Fruit fly (Drosophila melanogaster) whole organism, wandering third instar larva: Measurements from ENCODE around the gene CG8461.
A peak's percentile ranks its signal among the peaks of the same experiment; 100 is the strongest.

Experiments used
- Abd-B ChIP-seq: fragments of >200 bp; optimal IDR thresholded peaks from 2 replicates; lab custom pipeline; 2017; ENCODE audit warnings: missing biosample characterization, missing genetic modification characterization
- CG32264 ChIP-seq: fragments of 200-800 bp; sonication (Bioruptor generic); optimal IDR thresholded peaks from 2 replicates; lab custom pipeline; 2016; ENCODE audit warnings: missing biosample characterization, missing genetic modification characterization
- CG9705 ChIP-seq: fragments of 200-800 bp; sonication (Bioruptor generic); optimal IDR thresholded peaks from 2 replicates; lab custom pipeline; 2018; ENCODE audit warnings: missing biosample characterization, mild to moderate bottlenecking, missing genetic modification characterization
- CrebA ChIP-seq: fragments of 200-800 bp; sonication (Bioruptor generic); optimal IDR thresholded peaks from 2 replicates; lab custom pipeline; 2016; ENCODE audit warnings: missing biosample characterization, mild to moderate bottlenecking, missing genetic modification characterization, borderline replicate concordance
- Dfd ChIP-seq: fragments of >200 bp; optimal IDR thresholded peaks from 2 replicates; lab custom pipeline; 2017; ENCODE audit warnings: missing biosample characterization, missing genetic modification characterization
- Dif ChIP-seq: fragments of 200-275, 200-300 bp; sonication (Bioruptor generic); optimal IDR thresholded peaks from 2 replicates; lab custom pipeline; 2018; ENCODE audit warnings: missing biosample characterization, missing genetic modification characterization; ENCODE audit not compliant: partially characterized antibody
- GATAd ChIP-seq: sonication (Bioruptor generic); optimal IDR thresholded peaks from 2 replicates; lab custom pipeline; 2016; ENCODE audit warnings: missing biosample characterization, missing genetic modification characterization
- HLH106 ChIP-seq: fragments of 200-800 bp; optimal IDR thresholded peaks from 3 replicates; lab custom pipeline; 2019; ENCODE audit warnings: missing biosample characterization, mild to moderate bottlenecking, missing genetic modification characterization, moderate library complexity
- Hnf4 ChIP-seq: fragments of 200-800 bp; sonication (Bioruptor generic); optimal IDR thresholded peaks from 2 replicates; lab custom pipeline; 2016; ENCODE audit warnings: missing biosample characterization, mild to moderate bottlenecking, missing genetic modification characterization
- Hr78 ChIP-seq: fragments of >200 bp; optimal IDR thresholded peaks from 2 replicates; lab custom pipeline; 2017; ENCODE audit warnings: missing biosample characterization, missing genetic modification characterization
- Hr83 ChIP-seq: fragments of 200-300 bp; sonication (Bioruptor generic); optimal IDR thresholded peaks from 2 replicates; lab custom pipeline; 2016; ENCODE audit warnings: missing biosample characterization, mild to moderate bottlenecking, missing genetic modification characterization, moderate library complexity; ENCODE audit not compliant: poor library complexity, severe bottlenecking
- Jra ChIP-seq: sonication (Bioruptor generic); optimal IDR thresholded peaks from 2 replicates; lab custom pipeline; 2016; ENCODE audit warnings: missing biosample characterization, missing genetic modification characterization
- Mio ChIP-seq: sonication (Bioruptor generic); optimal IDR thresholded peaks from 2 replicates; lab custom pipeline; 2016; ENCODE audit warnings: missing biosample characterization, missing genetic modification characterization
- Myc ChIP-seq: fragments of >200 bp; optimal IDR thresholded peaks from 2 replicates; lab custom pipeline; 2017
- N ChIP-seq: fragments of >200 bp; optimal IDR thresholded peaks from 2 replicates; lab custom pipeline; 2018; ENCODE audit warnings: missing biosample characterization, missing external identifiers, missing genetic modification characterization
- OdsH ChIP-seq: fragments of 200-800 bp; sonication (Bioruptor generic); optimal IDR thresholded peaks from 2 replicates; lab custom pipeline; 2016; ENCODE audit warnings: missing biosample characterization, mild to moderate bottlenecking, missing genetic modification characterization
- Rel ChIP-seq, 2 experiments: fragments of 200-800 bp; sonication (Bioruptor generic) in 1 of 2; optimal IDR thresholded peaks; 2 replicates in 1 of 2; 3 replicates in 1 of 2; lab custom pipeline; 2016 to 2019; ENCODE audit warnings: mild to moderate bottlenecking in 2 of 2, missing biosample characterization in 2 of 2, missing genetic modification characterization in 2 of 2, moderate library complexity in 1 of 2
- Sp1 ChIP-seq: fragments of 200-800 bp; sonication (Bioruptor generic); optimal IDR thresholded peaks from 3 replicates; lab custom pipeline; 2019; ENCODE audit warnings: missing biosample characterization, mild to moderate bottlenecking, missing genetic modification characterization, moderate library complexity
- Vsx2 ChIP-seq: fragments of 200-300, 225-300 bp; sonication (Bioruptor generic); optimal IDR thresholded peaks from 2 replicates; lab custom pipeline; 2018; ENCODE audit warnings: missing biosample characterization, missing genetic modification characterization; ENCODE audit not compliant: partially characterized antibody
- br ChIP-seq: fragments of 200-800 bp; sonication (Bioruptor generic); optimal IDR thresholded peaks from 2 replicates; lab custom pipeline; 2016; ENCODE audit warnings: missing biosample characterization, missing genetic modification characterization
- brk ChIP-seq: fragments of 200-800 bp; sonication (Bioruptor generic); optimal IDR thresholded peaks from 2 replicates; lab custom pipeline; 2016; ENCODE audit warnings: missing biosample characterization, mild to moderate bottlenecking, missing genetic modification characterization
- dl ChIP-seq, 2 experiments: fragments of 175-275, 200-275 bp in 1 of 2; fragments of 200-275 bp in 1 of 2; sonication (Bioruptor generic); optimal IDR thresholded peaks; lab custom pipeline; 2018; ENCODE audit warnings: mild to moderate bottlenecking in 2 of 2, missing biosample characterization in 2 of 2, missing genetic modification characterization in 2 of 2, moderate library complexity in 2 of 2; ENCODE audit not compliant: partially characterized antibody in 2 of 2, insufficient read depth in 1 of 2
- dmrt93B ChIP-seq: fragments of 200-800 bp; sonication (Bioruptor generic); optimal IDR thresholded peaks from 2 replicates; lab custom pipeline; 2018; ENCODE audit warnings: missing biosample characterization, mild to moderate bottlenecking, missing genetic modification characterization
- dsf ChIP-seq: sonication (Bioruptor generic); optimal IDR thresholded peaks from 2 replicates; lab custom pipeline; 2016; ENCODE audit warnings: missing biosample characterization, missing genetic modification characterization, borderline replicate concordance
- ey ChIP-seq: fragments of 200-800 bp; sonication (Bioruptor generic); optimal IDR thresholded peaks from 2 replicates; lab custom pipeline; 2016; ENCODE audit warnings: missing biosample characterization, missing genetic modification characterization
- foxo ChIP-seq, 2 experiments: fragments of 200-800 bp; sonication (Bioruptor generic); optimal IDR thresholded peaks; 2 replicates in 1 of 2; 3 replicates in 1 of 2; lab custom pipeline; 2016 to 2017; ENCODE audit warnings: missing biosample characterization in 2 of 2, missing genetic modification characterization in 2 of 2
- fru ChIP-seq: fragments of 200-800 bp; sonication (Bioruptor generic); optimal IDR thresholded peaks from 3 replicates; lab custom pipeline; 2016; ENCODE audit warnings: missing biosample characterization, mild to moderate bottlenecking, missing genetic modification characterization
- h ChIP-seq: fragments of 200-800 bp; sonication (Bioruptor generic); optimal IDR thresholded peaks from 3 replicates; lab custom pipeline; 2016; ENCODE audit warnings: missing biosample characterization, mild to moderate bottlenecking, missing genetic modification characterization
- jim ChIP-seq: fragments of 175-275, 200-325 bp; sonication (Bioruptor generic); optimal IDR thresholded peaks from 2 replicates; lab custom pipeline; 2016; ENCODE audit warnings: missing biosample characterization, mild to moderate bottlenecking, missing genetic modification characterization
- lola ChIP-seq: fragments of >200 bp; optimal IDR thresholded peaks from 2 replicates; lab custom pipeline; 2017; ENCODE audit warnings: missing biosample characterization, missing genetic modification characterization
- pan ChIP-seq: fragments of >200 bp; optimal IDR thresholded peaks from 2 replicates; lab custom pipeline; 2017
- psq ChIP-seq: fragments of 200-800 bp; sonication (Bioruptor generic); optimal IDR thresholded peaks from 3 replicates; lab custom pipeline; 2017; ENCODE audit warnings: missing biosample characterization, mild to moderate bottlenecking, missing genetic modification characterization, moderate library complexity
- rgr ChIP-seq: fragments of 200-800 bp; sonication (Bioruptor generic); optimal IDR thresholded peaks from 3 replicates; lab custom pipeline; 2016; ENCODE audit warnings: missing biosample characterization, mild to moderate bottlenecking, missing genetic modification characterization
- sage ChIP-seq: fragments of 200-800 bp; sonication (Bioruptor generic); optimal IDR thresholded peaks from 2 replicates; lab custom pipeline; 2016; ENCODE audit warnings: missing biosample characterization, mild to moderate bottlenecking, missing genetic modification characterization
- sv ChIP-seq: fragments of 200-800 bp; sonication (Bioruptor generic); optimal IDR thresholded peaks from 3 replicates; lab custom pipeline; 2016; ENCODE audit warnings: missing biosample characterization, missing genetic modification characterization
- tai ChIP-seq: sonication (Bioruptor generic); optimal IDR thresholded peaks from 2 replicates; lab custom pipeline; 2016; ENCODE audit warnings: missing biosample characterization, missing genetic modification characterization
- usp ChIP-seq: fragments of >200 bp; optimal IDR thresholded peaks from 2 replicates; lab custom pipeline; 2017; ENCODE audit warnings: missing biosample characterization, missing genetic modification characterization
- woc ChIP-seq: sonication (Bioruptor generic); optimal IDR thresholded peaks from 2 replicates; lab custom pipeline; 2016; ENCODE audit warnings: missing biosample characterization, mild to moderate bottlenecking, missing genetic modification characterization

Gene CG8461

dm6 chr3R:14471426-14471825 lies 42.0 kb downstream of the CG8461 start:
- TF ChIP-seq Rel (GFP tag; optimal IDR thresholded peaks at IDR 0.05; lab: Kevin White, UChicago) (no peak), Rel (tag; optimal IDR thresholded peaks at IDR 0.05; lab: Kevin White, UChicago) (no peak), CG9705 (GFP tag; lab: Kevin White, UChicago) (no peak), h (GFP tag; lab: Kevin White, UChicago) (no peak), Hr78 (GFP tag; lab: Kevin White, UChicago) (no peak), Myc (no peak), pan (no peak), Mio (GFP tag; lab: Kevin White, UChicago) (no peak), Sp1 (GFP tag; lab: Kevin White, UChicago) (no peak), CrebA (GFP tag; lab: Kevin White, UChicago) (no peak), Hr83 (GFP tag; lab: Kevin White, UChicago) (no peak), HLH106 (tag; lab: Kevin White, UChicago) (no peak), tai (GFP tag; lab: Kevin White, UChicago) (no peak), dmrt93B (GFP tag; lab: Kevin White, UChicago) (no peak), GATAd (GFP tag; lab: Kevin White, UChicago) (no peak)

- TF ChIP-seq Sp1 (GFP tag; lab: Kevin White, UChicago) (no peak), dmrt93B (GFP tag; lab: Kevin White, UChicago) (no peak), Jra (GFP tag; lab: Kevin White, UChicago) (no peak), CrebA (GFP tag; lab: Kevin White, UChicago) (no peak), Hr78 (GFP tag; lab: Kevin White, UChicago) (no peak), CG9705 (GFP tag; lab: Kevin White, UChicago) (no peak), tai (GFP tag; lab: Kevin White, UChicago) (no peak), rgr (peak; percentile 50), Myc (no peak), Vsx2 (no peak), Abd-B (GFP tag; lab: Kevin White, UChicago) (no peak), sv (GFP tag; lab: Kevin White, UChicago) (peak; percentile 16), br (no peak), dsf (no peak), N (GFP tag; lab: Kevin White, UChicago) (no peak), foxo (GFP tag; optimal IDR thresholded peaks at IDR 0.05; lab: Kevin White, UChicago) (peak in 1 of 2 experiments; percentile 36), Rel (GFP tag; optimal IDR thresholded peaks at IDR 0.05; lab: Kevin White, UChicago) (no peak), Rel (tag; optimal IDR thresholded peaks at IDR 0.05; lab: Kevin White, UChicago) (no peak), psq (GFP tag; lab: Kevin White, UChicago) (no peak), Dfd (GFP tag; lab: Kevin White, UChicago) (no peak), Mio (GFP tag; lab: Kevin White, UChicago) (no peak), brk (GFP tag; lab: Kevin White, UChicago) (no peak), sage (peak; percentile 14), Dif (GFP tag; lab: Kevin White, UChicago) (no peak), OdsH (GFP tag; lab: Kevin White, UChicago) (peak; percentile 12), woc (GFP tag; lab: Kevin White, UChicago) (no peak), usp (GFP tag; lab: Kevin White, UChicago) (no peak), CG32264 (no peak), fru (GFP tag; lab: Kevin White, UChicago) (peak; percentile 44), HLH106 (tag; lab: Kevin White, UChicago) (no peak), Hnf4 (GFP tag; lab: Kevin White, UChicago) (no peak), dl (GFP tag; optimal IDR thresholded peaks at IDR 0.05; lab: Kevin White, UChicago; ENCODE audit: insufficient read depth in 1 of 2, partially characterized antibody in 2 of 2) (no peak), GATAd (GFP tag; lab: Kevin White, UChicago) (no peak), ey (GFP tag; lab: Kevin White, UChicago) (peak; percentile 34), jim (GFP tag; lab: Kevin White, UChicago) (no peak), h (GFP tag; lab: Kevin White, UChicago) (peak; percentile 44), Hr83 (GFP tag; lab: Kevin White, UChicago) (no peak), lola (GFP tag; lab: Kevin White, UChicago) (no peak), pan (no peak)
Measured at dm6 chr3R:14470630-14471029, 42.8 kb downstream of the CG8461 start.
